Worm (Caenorhabditis elegans): ENCODE results near the gene gcy-15.

- peak; percentile 47 for TF ChIP-seq unc-62 (GFP tag; optimal IDR thresholded peaks at IDR 0.05)
- TF ChIP-seq snpc-4 (GFP tag; optimal IDR thresholded peaks at IDR 0.05), result no peak
- no peak for TF ChIP-seq snpc-4 (tag; optimal IDR thresholded peaks at IDR 0.05)
Measured at ce11 chrII:3245836-3246235, 49.0 kb upstream of the gcy-15 start, which contains the start of gene C17F4.7.
